Fruit fly (Drosophila melanogaster): ENCODE results near the gene edin.

edin gene

dm6 chr3L:17488622-17489391 lies 5.9 kb upstream of the edin start (continued):
- TF ChIP-seq CG6792 (GFP tag; optimal IDR thresholded peaks at IDR 0.05) (no peak), CG3919 (GFP tag; optimal IDR thresholded peaks at IDR 0.05) (no peak), CG8119 (GFP tag; IDR thresholded peaks at IDR 0.05) (no peak), CG4318 (GFP tag; optimal IDR thresholded peaks at IDR 0.05) (no peak), CG10669 (GFP tag; optimal IDR thresholded peaks at IDR 0.05) (no peak), fd85E (GFP tag; optimal IDR thresholded peaks at IDR 0.05) (no peak), OdsH (GFP tag; optimal IDR thresholded peaks at IDR 0.05) (no peak), spab (GFP tag; optimal IDR thresholded peaks at IDR 0.05) (no peak), CG8319 (GFP tag; optimal IDR thresholded peaks at IDR 0.05) (no peak), Ets21C (GFP tag; optimal IDR thresholded peaks at IDR 0.05) (no peak), CG10631 (GFP tag; optimal IDR thresholded peaks at IDR 0.05) (no peak), CG7368 (GFP tag; optimal IDR thresholded peaks at IDR 0.05) (no peak), Hr4 (GFP tag; optimal IDR thresholded peaks at IDR 0.05) (no peak), topi (GFP tag; optimal IDR thresholded peaks at IDR 0.05) (no peak), Gug (GFP tag; IDR thresholded peaks at IDR 0.05) (no peak), esn (GFP tag; optimal IDR thresholded peaks at IDR 0.05) (no peak), lz (GFP tag; optimal IDR thresholded peaks at IDR 0.05) (no peak)

DNA sequence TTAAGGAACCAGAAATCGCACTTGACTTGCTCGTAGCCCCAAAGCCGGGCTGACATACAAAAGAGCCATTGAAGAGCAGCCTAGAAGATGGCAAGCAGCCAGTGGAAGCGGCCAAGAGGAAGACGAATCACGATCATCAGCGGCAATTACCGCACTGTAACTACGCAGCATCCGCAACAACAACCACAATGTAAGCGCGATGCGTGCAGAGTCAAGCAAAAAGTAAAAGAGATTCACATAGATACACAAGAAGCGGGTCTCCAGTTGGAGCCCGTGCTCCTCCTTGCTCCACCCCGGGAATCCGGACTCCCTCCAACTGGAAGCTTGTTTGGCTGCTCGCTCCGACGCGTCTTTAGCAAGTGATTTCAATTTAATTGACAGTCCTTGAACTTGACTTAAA lies 3.0 kb upstream of the edin start:
- no peak for TF ChIP-seq achi (GFP tag; optimal IDR thresholded peaks at IDR 0.05)
- peak; percentile 72 for TF ChIP-seq Eip78C (GFP tag)
- TF ChIP-seq Smox (GFP tag; optimal IDR thresholded peaks at IDR 0.05), result no peak
- no peak for TF ChIP-seq Gug (GFP tag; IDR thresholded peaks at IDR 0.05)
- peak in 1 of 2 experiments; percentile 93 for TF ChIP-seq ss (GFP tag; optimal IDR thresholded peaks at IDR 0.05)
- peak; percentile 10 for TF ChIP-seq Blimp-1 (GFP tag; optimal IDR thresholded peaks at IDR 0.05)
- peak; percentile 3 for TF ChIP-seq Eip75B (GFP tag; optimal IDR thresholded peaks at IDR 0.05)
- TF ChIP-seq CG1621 (tag; optimal IDR thresholded peaks at IDR 0.05), result peak; percentile 1
- TF ChIP-seq dac (GFP tag; optimal IDR thresholded peaks at IDR 0.05), result no peak
- TF ChIP-seq lz (GFP tag; optimal IDR thresholded peaks at IDR 0.05), result no peak
- no peak for TF ChIP-seq CG8119 (GFP tag; IDR thresholded peaks at IDR 0.05)
- peak; percentile 87 for TF ChIP-seq dsx (GFP tag; optimal IDR thresholded peaks at IDR 0.05; ENCODE audit: poor library complexity, severe bottlenecking)

dm6 chr3L:17493256-17493655 lies 1.4 kb upstream of the edin start:
- peak; percentile 10; the same call in 1 of the 3 replicates for TF ChIP-seq eg (GFP tag; IDR thresholded peaks at IDR 0.05)
- no peak for TF ChIP-seq dsx (GFP tag; optimal IDR thresholded peaks at IDR 0.05; ENCODE audit: poor library complexity, severe bottlenecking)

- no peak for TF ChIP-seq CG3919 (GFP tag; optimal IDR thresholded peaks at IDR 0.05)
- TF ChIP-seq vri (GFP tag; optimal IDR thresholded peaks at IDR 0.05), result peak; percentile 6
- peak; percentile 12 for TF ChIP-seq fkh (GFP tag; optimal IDR thresholded peaks at IDR 0.05)
Observed at dm6 chr3L:17493807-17494404, 774 bp upstream of the edin start.

DNA sequence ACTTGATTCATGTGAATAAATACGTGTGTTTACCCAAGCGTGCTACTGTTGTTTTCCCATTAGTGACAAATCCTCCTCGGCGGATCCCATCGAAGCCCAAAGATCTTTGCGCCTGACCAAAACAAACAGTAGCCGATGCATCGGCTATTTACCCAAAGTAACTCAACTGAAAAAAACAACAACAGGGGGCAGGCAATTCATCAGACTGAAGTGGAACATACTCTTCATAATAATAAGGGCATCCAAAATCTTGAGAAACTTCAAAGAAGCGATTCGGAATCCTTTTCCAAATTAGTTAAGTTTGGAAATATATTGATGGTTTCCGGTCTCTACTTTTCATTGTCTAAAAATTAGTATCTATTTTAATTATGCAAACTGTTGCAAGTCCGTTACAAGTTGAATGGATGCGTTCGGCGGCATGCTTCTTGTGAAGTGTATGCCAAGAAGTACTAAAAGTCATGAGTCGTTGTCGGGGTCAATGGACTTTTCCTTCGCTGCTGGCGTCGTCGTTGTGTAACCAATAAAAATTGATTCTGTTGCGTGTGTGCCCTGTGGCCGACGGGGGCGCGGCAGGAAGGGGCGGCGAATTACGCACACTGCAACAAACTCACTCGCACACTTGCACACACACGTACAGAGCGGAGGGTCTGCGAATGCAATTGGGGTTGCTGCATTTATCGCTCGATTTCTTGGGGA lies 734 bp downstream of the edin start:
- peak; percentile 55 for TF ChIP-seq CG32006 (GFP tag; optimal IDR thresholded peaks at IDR 0.05)
- peak; percentile 78 for TF ChIP-seq vri (GFP tag; optimal IDR thresholded peaks at IDR 0.05)
- TF ChIP-seq Ets21C (GFP tag; optimal IDR thresholded peaks at IDR 0.05), result peak; percentile 69
- peak; percentile 83 for TF ChIP-seq topi (GFP tag; optimal IDR thresholded peaks at IDR 0.05)
- TF ChIP-seq Eip78C (GFP tag), result peak; percentile 94
- no peak for TF ChIP-seq CG6854 (GFP tag; optimal IDR thresholded peaks at IDR 0.05)
- peak; percentile 70 for TF ChIP-seq CG6808 (GFP tag; optimal IDR thresholded peaks at IDR 0.05)
- TF ChIP-seq Eip93F (GFP tag; optimal IDR thresholded peaks at IDR 0.05), result peak; percentile 41
- TF ChIP-seq Met (GFP tag; optimal IDR thresholded peaks at IDR 0.05), result peak; percentile 84
- TF ChIP-seq eg (GFP tag; IDR thresholded peaks at IDR 0.05), result no peak
- TF ChIP-seq net (GFP tag; optimal IDR thresholded peaks at IDR 0.05), result peak; percentile 49
- peak; percentile 84 for TF ChIP-seq CG31627 (GFP tag; optimal IDR thresholded peaks at IDR 0.05)
- TF ChIP-seq Sox14 (GFP tag; optimal IDR thresholded peaks at IDR 0.05), result peak; percentile 80
- TF ChIP-seq lz (GFP tag; optimal IDR thresholded peaks at IDR 0.05), result peak; percentile 64
- peak; percentile 67 for TF ChIP-seq CG7368 (GFP tag; optimal IDR thresholded peaks at IDR 0.05)
- TF ChIP-seq achi (GFP tag; optimal IDR thresholded peaks at IDR 0.05), result peak; percentile 57
- TF ChIP-seq svp (GFP tag), result peak; percentile 95
- peak; percentile 61 for TF ChIP-seq CG11902 (GFP tag; optimal IDR thresholded peaks at IDR 0.05)
- TF ChIP-seq OdsH (GFP tag; optimal IDR thresholded peaks at IDR 0.05), result peak; percentile 76
- TF ChIP-seq esn (GFP tag; optimal IDR thresholded peaks at IDR 0.05), result peak; percentile 82
- TF ChIP-seq dac (GFP tag; optimal IDR thresholded peaks at IDR 0.05), result no peak
- no peak for TF ChIP-seq Hr38 (GFP tag; optimal IDR thresholded peaks at IDR 0.05)
